Worm (Caenorhabditis elegans) whole organism, young adult: Measurements from ENCODE around the gene W08E12.6.

Source experiments
- Y95B8A.8 ChIP-seq: fragments of 200-800 bp; sonication (Bioruptor generic); IDR thresholded peaks from 2 replicates; pipeline ENCODE4 v1.3.6; 2022; ENCODE audit warnings: missing genetic modification reagents, missing genetic modification characterization, missing compliant biosample characterization
- ama-1 ChIP-seq, 3 experiments: fragments of 150-350 bp in 1 of 3; sonication (generic microtip) in 2 of 3; optimal IDR thresholded peaks; 2 replicates each; lab custom pipeline; 2014 to 2018; ENCODE audit warnings: missing biosample characterization in 2 of 3, missing genetic modification characterization in 2 of 3, missing genetic modification reagents in 2 of 3
- attf-6 ChIP-seq: fragments of 200-800 bp; sonication (Bioruptor generic); IDR thresholded peaks from 2 replicates; pipeline ENCODE4 v1.3.6; 2022; ENCODE audit warnings: missing genetic modification reagents, missing genetic modification characterization, missing compliant biosample characterization
- dpl-1 ChIP-seq: fragments of 150-350 bp; optimal IDR thresholded peaks from 2 replicates; lab custom pipeline; 2014; ENCODE audit warnings: missing biosample characterization, missing genetic modification reagents, missing genetic modification characterization
- ets-4 ChIP-seq: fragments of 200-800 bp; sonication (Bioruptor generic); optimal IDR thresholded peaks from 2 replicates; lab custom pipeline; 2018; ENCODE audit warnings: mild to moderate bottlenecking, missing genetic modification characterization, missing compliant biosample characterization
- madf-10 ChIP-seq: sonication (generic microtip); optimal IDR thresholded peaks from 2 replicates; lab custom pipeline; 2016; ENCODE audit warnings: mild to moderate bottlenecking, missing genetic modification characterization, missing compliant biosample characterization
- pha-4 ChIP-seq: fragments of 150-350 bp; sonication (generic microtip); optimal IDR thresholded peaks from 2 replicates; lab custom pipeline; 2014; ENCODE audit warnings: missing biosample characterization, missing genetic modification reagents, missing genetic modification characterization
- rpc-1 ChIP-seq, 2 experiments: fragments of 150-350 bp in 1 of 2; sonication (generic microtip) in 1 of 2; optimal IDR thresholded peaks; 2 replicates each; lab custom pipeline; 2014 to 2018; ENCODE audit warnings: missing biosample characterization in 1 of 2, missing genetic modification characterization in 1 of 2, missing genetic modification reagents in 1 of 2, missing genotype in 1 of 2

- TF ChIP-seq madf-10 (tag; lab: Kevin White, UChicago), result no peak
- TF ChIP-seq ets-4 (GFP tag; lab: Kevin White, UChicago), result no peak
- peak; percentile 47 for TF ChIP-seq ama-1 (optimal IDR thresholded peaks at IDR 0.05; lab: Kevin White, UChicago)
- no peak for TF ChIP-seq ama-1 (GFP tag; optimal IDR thresholded peaks at IDR 0.05; lab: Kevin White, UChicago)
- no peak for TF ChIP-seq dpl-1 (GFP tag; lab: Kevin White, UChicago)
- TF ChIP-seq pha-4 (tag; lab: Kevin White, UChicago), result no peak
- TF ChIP-seq attf-6 (GFP tag; lab: Robert Waterston, UW), result no peak
- TF ChIP-seq Y95B8A.8 (GFP tag; lab: Robert Waterston, UW), result 0 out of 2 replicates have a peak, but pooled peaks have one; percentile 29
- TF ChIP-seq rpc-1 (optimal IDR thresholded peaks at IDR 0.05; lab: Kevin White, UChicago), result no peak
- no peak for TF ChIP-seq rpc-1 (tag; optimal IDR thresholded peaks at IDR 0.05; lab: Kevin White, UChicago)
Observed at ce11 chrIV:3338176-3338575, 39.8 kb downstream of the W08E12.6 start.
